Worm (Caenorhabditis elegans): Measurements from ENCODE around the gene K08H2.10.

Gene K08H2.10

ce11 chrX:13300503-13300902, 42.9 kb downstream of the K08H2.10 start, which contains the start of gene srd-39:
srd-39 (minus strand) TSS chrX:13300603.
- TF ChIP-seq hlh-6 (tag; optimal IDR thresholded peaks at IDR 0.05): no peak

- TF ChIP-seq ceh-34 (tag; optimal IDR thresholded peaks at IDR 0.05) (no peak), che-1 (tag; optimal IDR thresholded peaks at IDR 0.05) (no peak), syd-9 (tag; optimal IDR thresholded peaks at IDR 0.05) (no peak), hlh-13 (GFP tag; optimal IDR thresholded peaks at IDR 0.05) (no peak), nfya-1 (tag; optimal IDR thresholded peaks at IDR 0.05) (no peak)
Observed at ce11 chrX:13303357-13303756, 45.8 kb downstream of the K08H2.10 start, which contains the start of gene srd-42. srd-42 (minus strand) TSS chrX:13303457.

ce11 chrX:13305779-13306178, 48.2 kb downstream of the K08H2.10 start, which contains the start of gene srd-43:
srd-43 (minus strand) TSS chrX:13305844.
- TF ChIP-seq ceh-24 (tag; optimal IDR thresholded peaks at IDR 0.05): no peak
- TF ChIP-seq mec-3 (tag; optimal IDR thresholded peaks at IDR 0.05; ENCODE audit: borderline replicate concordance): no peak
- TF ChIP-seq ceh-2 (tag; optimal IDR thresholded peaks at IDR 0.05): no peak
- no peak for TF ChIP-seq lim-6 (tag; optimal IDR thresholded peaks at IDR 0.05)
- no peak for TF ChIP-seq elt-2 (tag; optimal IDR thresholded peaks at IDR 0.05)
- TF ChIP-seq nfya-1 (tag; optimal IDR thresholded peaks at IDR 0.05): no peak
- no peak for TF ChIP-seq C38D4.7 (GFP tag; optimal IDR thresholded peaks at IDR 0.05)
- no peak for TF ChIP-seq ceh-48 (tag; optimal IDR thresholded peaks at IDR 0.05)
- no peak for TF ChIP-seq K02D7.2 (tag; optimal IDR thresholded peaks at IDR 0.05)
- TF ChIP-seq ama-1 (optimal IDR thresholded peaks at IDR 0.05): no peak
- TF ChIP-seq hlh-15 (tag; optimal IDR thresholded peaks at IDR 0.05): no peak
- no peak for TF ChIP-seq fax-1 (tag; optimal IDR thresholded peaks at IDR 0.05)
- no peak for TF ChIP-seq che-1 (tag; optimal IDR thresholded peaks at IDR 0.05)
- no peak for TF ChIP-seq F13H6.1 (tag; optimal IDR thresholded peaks at IDR 0.05)
- TF ChIP-seq npax-4 (tag; optimal IDR thresholded peaks at IDR 0.05): no peak

ce11 chrX:13306869-13307446, 49.4 kb downstream of the K08H2.10 start:
- peak; percentile 74 for TF ChIP-seq pag-3 (tag; optimal IDR thresholded peaks at IDR 0.05; ENCODE audit: borderline replicate concordance)
- TF ChIP-seq lim-6 (tag; optimal IDR thresholded peaks at IDR 0.05): peak; percentile 64
- TF ChIP-seq ztf-16 (tag; optimal IDR thresholded peaks at IDR 0.05): peak; percentile 88
- TF ChIP-seq elt-4 (tag; optimal IDR thresholded peaks at IDR 0.05): no peak
- peak; percentile 91 for TF ChIP-seq npax-4 (tag; optimal IDR thresholded peaks at IDR 0.05)
- peak; percentile 91 for TF ChIP-seq ceh-34 (tag; optimal IDR thresholded peaks at IDR 0.05)
- peak; percentile 88 for TF ChIP-seq T23F11.4 (GFP tag; optimal IDR thresholded peaks at IDR 0.05)
- TF ChIP-seq hlh-13 (GFP tag; optimal IDR thresholded peaks at IDR 0.05): peak; percentile 82
- TF ChIP-seq nhr-11 (tag; optimal IDR thresholded peaks at IDR 0.05): no peak
- peak; percentile 91 for TF ChIP-seq che-1 (tag; optimal IDR thresholded peaks at IDR 0.05)
- TF ChIP-seq ceh-9 (tag; optimal IDR thresholded peaks at IDR 0.05): peak; percentile 77
- TF ChIP-seq ceh-48 (tag; optimal IDR thresholded peaks at IDR 0.05): peak; percentile 80
- no peak for TF ChIP-seq pha-4 (tag; optimal IDR thresholded peaks at IDR 0.05)
- peak; percentile 78 for TF ChIP-seq ceh-14 (tag; optimal IDR thresholded peaks at IDR 0.05)
- TF ChIP-seq fkh-6 (tag; optimal IDR thresholded peaks at IDR 0.05): peak; percentile 89
- peak; percentile 62 for TF ChIP-seq unc-55 (GFP tag; optimal IDR thresholded peaks at IDR 0.05)
- TF ChIP-seq K02D7.2 (tag; optimal IDR thresholded peaks at IDR 0.05): peak; percentile 89
- TF ChIP-seq tbx-2 (tag; optimal IDR thresholded peaks at IDR 0.05): peak; percentile 85
- peak; percentile 91 for TF ChIP-seq unc-86 (tag; optimal IDR thresholded peaks at IDR 0.05)
- TF ChIP-seq pha-2 (tag; optimal IDR thresholded peaks at IDR 0.05): peak; percentile 84
- peak; percentile 89 for TF ChIP-seq dmd-4 (tag; optimal IDR thresholded peaks at IDR 0.05; ENCODE audit: borderline replicate concordance)
- peak; percentile 89 for TF ChIP-seq hlh-6 (tag; optimal IDR thresholded peaks at IDR 0.05)
- TF ChIP-seq ceh-45 (GFP tag; IDR thresholded peaks at IDR 0.05): peak; percentile 89
- peak; percentile 89 for TF ChIP-seq madf-2 (tag; optimal IDR thresholded peaks at IDR 0.05)
- TF ChIP-seq K09A11.1 (tag; optimal IDR thresholded peaks at IDR 0.05; ENCODE audit: insufficient read depth): peak; percentile 83
- peak; percentile 83 for TF ChIP-seq ceh-24 (tag; optimal IDR thresholded peaks at IDR 0.05)
- TF ChIP-seq tbx-7 (tag; optimal IDR thresholded peaks at IDR 0.05): peak; percentile 29
- no peak for TF ChIP-seq mec-3 (tag; optimal IDR thresholded peaks at IDR 0.05; ENCODE audit: borderline replicate concordance)
- TF ChIP-seq nhr-232 (tag; optimal IDR thresholded peaks at IDR 0.05): peak; percentile 82
- TF ChIP-seq ama-1 (optimal IDR thresholded peaks at IDR 0.05): no peak
- peak; percentile 86 for TF ChIP-seq ahr-1 (tag; optimal IDR thresholded peaks at IDR 0.05)
- TF ChIP-seq sdc-2 (tag; optimal IDR thresholded peaks at IDR 0.05): peak; percentile 91
- TF ChIP-seq pat-9 (tag; optimal IDR thresholded peaks at IDR 0.05): peak; percentile 93
- peak; percentile 67 for TF ChIP-seq zip-5 (tag; optimal IDR thresholded peaks at IDR 0.05)
- peak; percentile 72 for TF ChIP-seq F13H6.1 (tag; optimal IDR thresholded peaks at IDR 0.05)
- peak; percentile 52 for TF ChIP-seq ets-4 (tag; optimal IDR thresholded peaks at IDR 0.05)
- TF ChIP-seq ceh-22 (tag; optimal IDR thresholded peaks at IDR 0.05): no peak
